Worm (Caenorhabditis elegans): ENCODE measurements around the gene ZK593.2.

- peak; percentile 68 for TF ChIP-seq ama-1 (optimal IDR thresholded peaks at IDR 0.05)
- no peak for TF ChIP-seq tbx-2 (tag; optimal IDR thresholded peaks at IDR 0.05)
- TF ChIP-seq ceh-82 (tag; optimal IDR thresholded peaks at IDR 0.05) = no peak
- TF ChIP-seq fkh-2 (tag; optimal IDR thresholded peaks at IDR 0.05) = no peak
- no peak for TF ChIP-seq ztf-11 (tag; optimal IDR thresholded peaks at IDR 0.05)
Observed at ce11 chrIV:10934786-10935185, 21.6 kb downstream of the ZK593.2 start.

Measured in whole organism, L3 larva.